Worm (Caenorhabditis elegans) whole organism, L3 larva: ENCODE results near the gene C17G1.5.

ENCODE experiments used
- nfya-1 ChIP-seq: sonication (generic microtip); optimal IDR thresholded peaks from 2 replicates; lab custom pipeline; 2017; ENCODE audit warnings: missing genetic modification characterization, mild to moderate bottlenecking, missing compliant biosample characterization, antibody characterized with exemption, moderate library complexity; ENCODE audit not compliant: insufficient read depth
- nhr-11 ChIP-seq: fragments of 150-350 bp; optimal IDR thresholded peaks from 2 replicates; lab custom pipeline; 2014; ENCODE audit warnings: missing biosample characterization, missing genetic modification characterization
- pha-4 ChIP-seq: fragments of 150-350 bp; optimal IDR thresholded peaks from 2 replicates; lab custom pipeline; 2014; ENCODE audit warnings: missing biosample characterization, missing genetic modification reagents, missing genetic modification characterization

ce11 chrX:9927993-9928392, 10.6 kb upstream of the C17G1.5 start:
- TF ChIP-seq pha-4 (no peak), nfya-1 (no peak), nhr-11 (tag; lab: Kevin White, UChicago) (no peak)
